Worm (Caenorhabditis elegans): Measurements from ENCODE around the gene arg-1.

The arg-1 gene

ce11 chrX:1777988-1778387, 8.7 kb upstream of the arg-1 start, which contains the start of gene elc-2:
Gene elc-2, minus strand, starts transcription at chrX:1778088.
- TF ChIP-seq gmeb-2 (tag; optimal IDR thresholded peaks at IDR 0.05) (no peak), pha-4 (tag; optimal IDR thresholded peaks at IDR 0.05) (no peak), fax-1 (tag; optimal IDR thresholded peaks at IDR 0.05) (no peak), syd-9 (tag; optimal IDR thresholded peaks at IDR 0.05) (no peak), rnt-1 (tag; optimal IDR thresholded peaks at IDR 0.05) (no peak), npax-4 (tag; optimal IDR thresholded peaks at IDR 0.05) (no peak), lin-11 (tag; optimal IDR thresholded peaks at IDR 0.05) (no peak), sox-4 (tag; optimal IDR thresholded peaks at IDR 0.05) (no peak), ceh-22 (tag; optimal IDR thresholded peaks at IDR 0.05) (no peak), pax-1 (tag; optimal IDR thresholded peaks at IDR 0.05) (no peak), ceh-31 (tag; optimal IDR thresholded peaks at IDR 0.05) (no peak), pros-1 (tag; optimal IDR thresholded peaks at IDR 0.05) (no peak), Y22D7AL.16 (tag; optimal IDR thresholded peaks at IDR 0.05) (no peak), C08G9.2 (tag; optimal IDR thresholded peaks at IDR 0.05) (no peak), zip-5 (tag; optimal IDR thresholded peaks at IDR 0.05) (no peak), pag-3 (tag; optimal IDR thresholded peaks at IDR 0.05; ENCODE audit: borderline replicate concordance) (no peak), ceh-48 (tag; optimal IDR thresholded peaks at IDR 0.05) (no peak), che-1 (tag; optimal IDR thresholded peaks at IDR 0.05) (no peak)

ce11 chrX:1785692-1786091, 1.0 kb upstream of the arg-1 start:
- TF ChIP-seq pat-9 (tag; optimal IDR thresholded peaks at IDR 0.05) (no peak), gmeb-2 (tag; optimal IDR thresholded peaks at IDR 0.05) (no peak), ceh-48 (tag; optimal IDR thresholded peaks at IDR 0.05) (no peak), C08G9.2 (tag; optimal IDR thresholded peaks at IDR 0.05) (no peak), hlh-13 (GFP tag; optimal IDR thresholded peaks at IDR 0.05) (no peak), ttx-3 (tag; optimal IDR thresholded peaks at IDR 0.05) (no peak), K02D7.2 (tag; optimal IDR thresholded peaks at IDR 0.05) (no peak), Y22D7AL.16 (tag; optimal IDR thresholded peaks at IDR 0.05) (no peak), nfya-1 (tag; optimal IDR thresholded peaks at IDR 0.05) (no peak), nhr-11 (tag; optimal IDR thresholded peaks at IDR 0.05) (no peak), ceh-34 (tag; optimal IDR thresholded peaks at IDR 0.05) (no peak), lin-11 (tag; optimal IDR thresholded peaks at IDR 0.05) (no peak), che-1 (tag; optimal IDR thresholded peaks at IDR 0.05) (no peak), ref-2 (tag; optimal IDR thresholded peaks at IDR 0.05) (no peak), npax-4 (tag; optimal IDR thresholded peaks at IDR 0.05) (no peak), eyg-1 (tag; optimal IDR thresholded peaks at IDR 0.05) (no peak), pha-2 (tag; optimal IDR thresholded peaks at IDR 0.05) (no peak), unc-55 (GFP tag; optimal IDR thresholded peaks at IDR 0.05) (no peak)

- TF ChIP-seq nhr-11 (tag; optimal IDR thresholded peaks at IDR 0.05) (no peak), gmeb-2 (tag; optimal IDR thresholded peaks at IDR 0.05) (no peak)
Observed at ce11 chrX:1791095-1791494, 4.4 kb downstream of the arg-1 start.

ce11 chrX:1796067-1796466, 9.4 kb downstream of the arg-1 start:
- TF ChIP-seq pha-4 (tag; optimal IDR thresholded peaks at IDR 0.05) (no peak), ceh-19 (GFP tag; optimal IDR thresholded peaks at IDR 0.05) (no peak)

- TF ChIP-seq ceh-24 (tag; optimal IDR thresholded peaks at IDR 0.05) = no peak
Observed at ce11 chrX:1798543-1798942, 11.8 kb downstream of the arg-1 start.

- TF ChIP-seq sdc-2 (tag; optimal IDR thresholded peaks at IDR 0.05) (peak; percentile 23), sox-2 (GFP tag; IDR thresholded peaks at IDR 0.05) (no peak)
Observed at ce11 chrX:1800980-1801506, 14.3 kb downstream of the arg-1 start, which contains the start of gene C14E2.11. Gene C14E2.11, plus strand, starts transcription at chrX:1801456.

All from whole organism, late embryonic.